Worm (Caenorhabditis elegans): ENCODE measurements around the gene col-122.

col-122 gene

DNA sequence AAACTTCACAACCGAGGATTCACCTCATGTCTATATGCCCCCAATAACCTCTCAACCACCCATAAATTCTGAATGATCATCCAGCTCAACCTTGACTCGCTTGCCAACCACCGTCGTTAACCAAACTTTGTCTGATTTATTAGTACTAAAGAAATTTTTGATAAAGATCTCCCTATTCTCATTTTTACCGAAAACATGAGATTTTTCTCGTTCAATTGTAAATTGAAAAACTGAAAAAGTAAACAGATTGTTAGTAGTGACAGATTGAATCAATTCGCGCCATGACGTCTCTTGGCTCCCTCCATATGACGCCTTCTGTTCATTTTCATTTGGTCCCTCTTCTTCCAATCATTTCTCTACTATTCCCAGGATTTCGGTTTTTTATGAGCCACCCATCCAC lies 44.8 kb downstream of the col-122 start:
- TF ChIP-seq lin-39 (tag; optimal IDR thresholded peaks at IDR 0.05) (no peak), elt-1 (tag; optimal IDR thresholded peaks at IDR 0.05) (peak; percentile 98)

DNA sequence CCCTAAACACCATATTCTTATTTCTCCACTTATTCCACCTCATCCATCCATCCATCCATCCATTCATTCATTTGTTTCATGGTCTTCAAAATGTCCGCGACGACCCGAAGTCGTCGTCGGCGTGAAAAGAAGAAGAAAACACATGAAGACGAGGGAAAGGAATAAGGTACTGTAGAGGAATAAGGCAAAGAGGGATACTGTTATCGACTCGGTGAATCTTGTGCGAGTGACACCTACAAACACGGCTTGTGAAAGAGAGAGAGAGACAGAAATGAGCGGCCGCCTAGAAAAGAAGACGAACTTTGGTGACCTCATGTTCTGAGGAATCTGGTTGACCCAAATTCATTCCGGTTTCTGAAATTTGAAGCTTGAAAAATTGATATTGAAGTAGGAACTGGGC lies 45.9 kb downstream of the col-122 start:
- TF ChIP-seq nhr-25 (tag; optimal IDR thresholded peaks at IDR 0.05) (peak; percentile 55), elt-1 (tag; optimal IDR thresholded peaks at IDR 0.05) (peak; percentile 93), pha-4 (tag; optimal IDR thresholded peaks at IDR 0.05) (no peak)

DNA sequence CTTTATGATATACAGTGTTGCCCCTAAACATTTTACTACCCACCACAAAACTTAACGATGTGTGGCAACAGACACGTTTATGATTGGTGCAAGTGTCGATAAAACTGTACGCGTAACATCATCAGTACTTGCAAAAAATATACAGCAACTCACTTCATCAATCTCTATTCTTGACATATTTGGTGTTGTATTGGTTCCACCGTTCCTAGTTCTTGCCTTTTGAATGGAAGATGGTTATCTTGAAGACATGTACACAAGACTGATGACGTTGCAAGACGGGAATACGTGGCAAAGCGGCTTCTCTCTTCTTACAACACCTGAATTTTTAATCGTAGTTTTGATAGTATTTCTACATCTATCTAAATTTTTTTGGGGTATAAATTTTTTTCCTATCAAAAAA lies 47.7 kb downstream of the col-122 start:
- peak; percentile 4 for TF ChIP-seq nhr-25 (tag; optimal IDR thresholded peaks at IDR 0.05)
- no peak for TF ChIP-seq skn-1 (tag; optimal IDR thresholded peaks at IDR 0.05)
- peak; percentile 92 for TF ChIP-seq elt-1 (tag; optimal IDR thresholded peaks at IDR 0.05)

DNA sequence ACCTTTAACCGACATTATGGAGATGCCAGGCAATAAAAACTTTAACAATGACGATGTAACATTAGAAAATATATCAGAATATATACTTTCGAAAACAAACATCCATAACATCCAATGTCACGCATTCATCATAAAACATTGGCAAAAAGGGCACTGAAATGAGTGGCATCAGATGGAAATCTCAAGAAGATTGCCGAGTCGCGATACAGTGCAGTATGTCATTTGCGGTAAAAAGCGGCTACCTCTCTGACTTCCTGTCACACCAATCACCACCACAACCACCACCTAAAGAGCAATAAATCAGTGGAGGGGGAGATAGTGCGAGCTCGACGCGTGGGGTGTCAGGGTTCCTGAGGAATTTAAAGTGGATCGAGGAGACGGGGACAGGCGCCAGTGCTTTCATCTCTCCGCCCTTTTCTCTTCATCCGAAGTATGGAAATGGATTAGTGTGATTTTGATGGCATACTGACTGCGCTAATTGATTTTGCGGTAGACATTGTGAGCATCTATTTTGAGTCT lies 50.0 kb downstream of the col-122 start:
- no peak for TF ChIP-seq ztf-11 (tag; optimal IDR thresholded peaks at IDR 0.05)
- peak; percentile 92 for TF ChIP-seq elt-1 (tag; optimal IDR thresholded peaks at IDR 0.05)
- no peak for TF ChIP-seq daf-12 (tag; optimal IDR thresholded peaks at IDR 0.05)
- TF ChIP-seq nhr-11 (tag; optimal IDR thresholded peaks at IDR 0.05) = no peak
